Worm (Caenorhabditis elegans) whole organism, L3 larva: Measurements from ENCODE around the gene fbxa-95.

Experiments
- ceh-16 ChIP-seq: sonication (generic microtip); optimal IDR thresholded peaks from 2 replicates; lab custom pipeline; 2017; ENCODE audit warnings: missing biosample characterization, missing genetic modification characterization
- egl-27 ChIP-seq: sonication (generic microtip); optimal IDR thresholded peaks from 4 replicates; lab custom pipeline; 2017; ENCODE audit warnings: missing biosample characterization, missing genetic modification reagents, missing genetic modification characterization
- lin-15B ChIP-seq: fragments of 150-350 bp; optimal IDR thresholded peaks from 2 replicates; lab custom pipeline; 2014; ENCODE audit warnings: missing biosample characterization, missing genetic modification characterization
- nhr-25 ChIP-seq: sonication (generic microtip); optimal IDR thresholded peaks from 2 replicates; lab custom pipeline; 2017; ENCODE audit warnings: missing biosample characterization, missing genetic modification characterization
- nhr-28 ChIP-seq: fragments of 150-350 bp; optimal IDR thresholded peaks from 2 replicates; lab custom pipeline; 2014; ENCODE audit warnings: missing biosample characterization, missing genetic modification characterization
- pha-4 ChIP-seq: fragments of 150-350 bp; optimal IDR thresholded peaks from 2 replicates; lab custom pipeline; 2014; ENCODE audit warnings: missing biosample characterization, missing genetic modification reagents, missing genetic modification characterization
- snpc-4 ChIP-seq: fragments of 150-350 bp; optimal IDR thresholded peaks from 2 replicates; lab custom pipeline; 2014; ENCODE audit warnings: missing biosample characterization, missing genetic modification characterization
- unc-39 ChIP-seq: sonication (generic microtip); optimal IDR thresholded peaks from 4 replicates; lab custom pipeline; 2017; ENCODE audit warnings: missing biosample characterization, missing genetic modification characterization

DNA sequence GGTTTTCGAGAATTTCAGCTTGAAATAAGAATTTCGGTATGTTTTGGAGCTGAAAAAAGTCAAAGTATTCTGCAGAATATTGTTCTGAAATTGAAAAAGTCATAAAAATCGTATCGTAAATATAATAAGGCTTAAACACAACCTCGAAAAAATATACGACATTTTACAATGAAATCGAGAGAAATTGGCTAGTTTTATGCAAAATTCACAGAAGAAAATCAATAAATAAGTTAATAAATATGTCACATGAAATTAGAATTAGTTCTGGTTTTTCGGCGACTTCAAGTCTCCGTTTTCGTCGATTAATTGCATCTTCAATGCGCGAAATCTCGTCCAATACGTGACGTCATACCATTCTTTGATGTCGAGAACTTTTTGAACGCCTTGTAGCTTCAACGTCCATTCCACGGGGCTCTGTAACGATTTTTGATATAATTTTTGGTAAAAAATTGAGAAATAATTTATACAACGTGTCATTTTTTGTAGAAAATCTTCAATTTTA is 6.2 kb downstream of the fbxa-95 start, which contains the start of gene atx-3:
- TF ChIP-seq unc-39 (tag; lab: Kevin White, UChicago) (no peak), snpc-4 (tag; lab: Kevin White, UChicago) (no peak), lin-15B (no peak), nhr-25 (tag; lab: Kevin White, UChicago) (no peak), egl-27 (tag; lab: Kevin White, UChicago) (no peak), nhr-28 (tag; lab: Kevin White, UChicago) (no peak), ceh-16 (no peak), pha-4 (tag; lab: Kevin White, UChicago) (no peak)
